Fruit fly (Drosophila melanogaster): ENCODE results near the gene Ir94c.

DNA sequence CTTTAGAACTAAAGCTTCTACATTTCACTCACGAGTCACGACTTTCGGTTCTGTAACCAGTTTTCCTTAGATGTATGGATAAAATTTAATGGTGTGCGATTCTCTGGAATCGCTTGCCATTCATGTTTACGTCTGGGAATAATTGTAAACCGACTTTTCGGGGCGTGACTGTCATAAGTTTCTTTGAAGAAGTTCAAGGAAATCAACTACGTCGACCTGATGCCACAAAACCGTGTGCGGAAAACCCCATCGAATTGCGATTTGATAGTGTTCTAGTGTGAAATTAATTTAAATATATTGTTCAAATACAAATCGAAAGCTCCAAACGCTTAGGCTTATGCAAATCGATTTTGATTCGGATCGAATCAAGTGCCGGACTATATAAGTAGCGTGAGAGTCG, 32.5 kb downstream of the Ir94c start, which contains the start of gene BomBc3:
- TF ChIP-seq CG6808 (GFP tag; optimal IDR thresholded peaks at IDR 0.05) (no peak), Gug (GFP tag; IDR thresholded peaks at IDR 0.05) (no peak), CG1621 (tag; optimal IDR thresholded peaks at IDR 0.05) (no peak), spab (GFP tag; optimal IDR thresholded peaks at IDR 0.05) (no peak), Hr38 (GFP tag; optimal IDR thresholded peaks at IDR 0.05) (no peak), fkh (GFP tag; optimal IDR thresholded peaks at IDR 0.05) (no peak), Hr39 (GFP tag; optimal IDR thresholded peaks at IDR 0.05) (no peak), Lpt (GFP tag; optimal IDR thresholded peaks at IDR 0.05) (no peak), eg (GFP tag; IDR thresholded peaks at IDR 0.05) (no peak), topi (GFP tag; optimal IDR thresholded peaks at IDR 0.05) (no peak), CG3919 (GFP tag; optimal IDR thresholded peaks at IDR 0.05) (no peak), Smox (GFP tag; optimal IDR thresholded peaks at IDR 0.05) (no peak)
